Worm (Caenorhabditis elegans) whole organism, L3 larva: Measurements from ENCODE around the gene mtq-2.

ENCODE experiments used
- R02D3.7 ChIP-seq: fragments of 150-350 bp; optimal IDR thresholded peaks from 2 replicates; lab custom pipeline; 2014; ENCODE audit warnings: missing biosample characterization, missing genetic modification characterization
- ZK546.5 ChIP-seq: sonication (generic microtip); optimal IDR thresholded peaks from 2 replicates; lab custom pipeline; 2017; ENCODE audit warnings: missing biosample characterization, missing genetic modification characterization
- aly-2 ChIP-seq: fragments of 150-350 bp; optimal IDR thresholded peaks from 2 replicates; lab custom pipeline; 2014; ENCODE audit warnings: missing biosample characterization, missing genetic modification characterization
- ama-1 ChIP-seq: fragments of 150-350 bp; optimal IDR thresholded peaks from 2 replicates; lab custom pipeline; 2018
- ceh-28 ChIP-seq: fragments of 150-350 bp; optimal IDR thresholded peaks from 2 replicates; lab custom pipeline; 2014; ENCODE audit warnings: missing biosample characterization, missing genetic modification reagents, missing genetic modification characterization
- ceh-82 ChIP-seq: fragments of 150-350 bp; optimal IDR thresholded peaks from 2 replicates; lab custom pipeline; 2014; ENCODE audit warnings: missing biosample characterization, missing genetic modification characterization
- ceh-9 ChIP-seq: sonication (generic microtip); optimal IDR thresholded peaks from 2 replicates; lab custom pipeline; 2018; ENCODE audit warnings: missing biosample characterization, missing genetic modification characterization
- daf-12 ChIP-seq: fragments of 150-350 bp; optimal IDR thresholded peaks from 2 replicates; lab custom pipeline; 2014; ENCODE audit warnings: missing biosample characterization, missing genetic modification reagents, missing genetic modification characterization
- egl-27 ChIP-seq: sonication (generic microtip); optimal IDR thresholded peaks from 4 replicates; lab custom pipeline; 2017; ENCODE audit warnings: missing biosample characterization, missing genetic modification reagents, missing genetic modification characterization
- elt-1 ChIP-seq: fragments of 150-350 bp; optimal IDR thresholded peaks from 2 replicates; lab custom pipeline; 2014; ENCODE audit warnings: missing biosample characterization, missing genetic modification characterization
- elt-2 ChIP-seq: sonication (generic microtip); optimal IDR thresholded peaks from 2 replicates; lab custom pipeline; 2016; ENCODE audit warnings: missing genetic modification reagents, mild to moderate bottlenecking, missing genetic modification characterization, missing compliant biosample characterization
- elt-3 ChIP-seq, 3 experiments: fragments of 150-350 bp in 1 of 3; sonication (generic microtip) in 2 of 3; optimal IDR thresholded peaks; 2 replicates in 2 of 3; 4 replicates in 1 of 3; lab custom pipeline; 2014 to 2017; ENCODE audit warnings: missing biosample characterization in 3 of 3, missing genetic modification characterization in 3 of 3
- eor-1 ChIP-seq, 2 experiments: fragments of 150-350 bp; optimal IDR thresholded peaks; 2 replicates each; lab custom pipeline; 2014 to 2018; ENCODE audit warnings: missing biosample characterization in 2 of 2, missing genetic modification characterization in 2 of 2
- fkh-10 ChIP-seq: sonication (generic microtip); optimal IDR thresholded peaks from 2 replicates; lab custom pipeline; 2017; ENCODE audit warnings: missing biosample characterization, missing genetic modification reagents, missing genetic modification characterization
- fos-1 ChIP-seq: fragments of 150-350 bp; optimal IDR thresholded peaks from 2 replicates; lab custom pipeline; 2014; ENCODE audit warnings: missing biosample characterization, missing genetic modification characterization
- hmg-11 ChIP-seq: sonication (generic microtip); optimal IDR thresholded peaks from 2 replicates; lab custom pipeline; 2016; ENCODE audit warnings: missing genetic modification characterization, missing compliant biosample characterization
- lin-15B ChIP-seq: fragments of 150-350 bp; optimal IDR thresholded peaks from 2 replicates; lab custom pipeline; 2014; ENCODE audit warnings: missing biosample characterization, missing genetic modification characterization
- lin-39 ChIP-seq: fragments of 150-350 bp; optimal IDR thresholded peaks from 2 replicates; lab custom pipeline; 2018; ENCODE audit warnings: missing biosample characterization, missing genetic modification reagents, missing genetic modification characterization
- lsy-12 ChIP-seq: sonication (generic microtip); optimal IDR thresholded peaks from 2 replicates; lab custom pipeline; 2016; ENCODE audit warnings: mild to moderate bottlenecking, missing genetic modification characterization, missing compliant biosample characterization
- mdl-1 ChIP-seq: fragments of 150-350 bp; optimal IDR thresholded peaks from 2 replicates; lab custom pipeline; 2014; ENCODE audit warnings: missing biosample characterization, missing genetic modification characterization
- nfya-1 ChIP-seq: sonication (generic microtip); optimal IDR thresholded peaks from 2 replicates; lab custom pipeline; 2017; ENCODE audit warnings: missing genetic modification characterization, mild to moderate bottlenecking, missing compliant biosample characterization, antibody characterized with exemption, moderate library complexity; ENCODE audit not compliant: insufficient read depth
- nhr-11 ChIP-seq: fragments of 150-350 bp; optimal IDR thresholded peaks from 2 replicates; lab custom pipeline; 2014; ENCODE audit warnings: missing biosample characterization, missing genetic modification characterization
- nhr-23 ChIP-seq: fragments of 150-350 bp; optimal IDR thresholded peaks from 2 replicates; lab custom pipeline; 2014; ENCODE audit warnings: missing biosample characterization, missing genetic modification reagents, missing genetic modification characterization
- nhr-237 ChIP-seq: fragments of 150-350 bp; optimal IDR thresholded peaks from 2 replicates; lab custom pipeline; 2014; ENCODE audit warnings: missing biosample characterization, missing genetic modification characterization
- nhr-43 ChIP-seq: sonication (generic microtip); optimal IDR thresholded peaks from 2 replicates; lab custom pipeline; 2016; ENCODE audit warnings: mild to moderate bottlenecking, missing genetic modification characterization, missing compliant biosample characterization; ENCODE audit not compliant: poor library complexity, severe bottlenecking
- nhr-76 ChIP-seq: fragments of 150-350 bp; sonication (generic microtip); optimal IDR thresholded peaks from 5 replicates; lab custom pipeline; 2014; ENCODE audit warnings: missing biosample characterization, missing genetic modification characterization
- nhr-77 ChIP-seq: fragments of 150-350 bp; optimal IDR thresholded peaks from 2 replicates; lab custom pipeline; 2014; ENCODE audit warnings: missing biosample characterization, missing genetic modification characterization
- pha-4 ChIP-seq: fragments of 150-350 bp; optimal IDR thresholded peaks from 2 replicates; lab custom pipeline; 2014; ENCODE audit warnings: missing biosample characterization, missing genetic modification reagents, missing genetic modification characterization
- pqm-1 ChIP-seq: fragments of 150-350 bp; optimal IDR thresholded peaks from 2 replicates; lab custom pipeline; 2017; ENCODE audit warnings: missing biosample characterization, missing genetic modification characterization, inconsistent platforms
- sea-2 ChIP-seq: fragments of 150-350 bp; sonication (generic microtip); optimal IDR thresholded peaks from 4 replicates; lab custom pipeline; 2014; ENCODE audit warnings: missing biosample characterization, missing genetic modification reagents, missing genetic modification characterization
- skn-1 ChIP-seq: fragments of 150-350 bp; optimal IDR thresholded peaks from 2 replicates; lab custom pipeline; 2014; ENCODE audit warnings: missing biosample characterization, missing genetic modification characterization
- snpc-4 ChIP-seq: fragments of 150-350 bp; optimal IDR thresholded peaks from 2 replicates; lab custom pipeline; 2014; ENCODE audit warnings: missing biosample characterization, missing genetic modification characterization
- tbx-2 ChIP-seq: sonication (generic microtip); optimal IDR thresholded peaks from 2 replicates; lab custom pipeline; 2016; ENCODE audit warnings: mild to moderate bottlenecking, missing genetic modification characterization, missing compliant biosample characterization
- unc-39 ChIP-seq: sonication (generic microtip); optimal IDR thresholded peaks from 4 replicates; lab custom pipeline; 2017; ENCODE audit warnings: missing biosample characterization, missing genetic modification characterization
- zag-1 ChIP-seq: fragments of 150-350 bp; optimal IDR thresholded peaks from 2 replicates; lab custom pipeline; 2014; ENCODE audit warnings: missing biosample characterization, missing genetic modification characterization
- ztf-11 ChIP-seq: fragments of 150-350 bp; optimal IDR thresholded peaks from 2 replicates; lab custom pipeline; 2014; ENCODE audit warnings: missing biosample characterization, missing genetic modification characterization
- ztf-4 ChIP-seq: fragments of 150-350 bp; optimal IDR thresholded peaks from 2 replicates; lab custom pipeline; 2014; ENCODE audit warnings: missing biosample characterization, missing genetic modification characterization

mtq-2 gene

ce11 chrII:2207812-2208211, 18.6 kb upstream of the mtq-2 start, which contains the start of gene Y59C2A.1:
TSS of gene Y59C2A.1 (plus strand) at chrII:2208112.
- no peak for TF ChIP-seq nhr-76 (tag; lab: Kevin White, UChicago)
- TF ChIP-seq fos-1: no peak
- TF ChIP-seq unc-39 (tag; lab: Kevin White, UChicago): no peak
- no peak for TF ChIP-seq sea-2 (GFP tag; lab: Kevin White, UChicago)
- TF ChIP-seq skn-1 (tag; lab: Kevin White, UChicago): no peak
- TF ChIP-seq elt-2: no peak
- TF ChIP-seq lsy-12: no peak

ce11 chrII:2206064-2206722, 16.9 kb upstream of the mtq-2 start:
- TF ChIP-seq elt-2 (no peak), zag-1 (tag; lab: Kevin White, UChicago) (no peak), ztf-11 (no peak)

- TF ChIP-seq lin-39 (tag; lab: Kevin White, UChicago) (peak; percentile 41), nfya-1 (peak; percentile 44), pha-4 (peak; percentile 50), mdl-1 (tag; lab: Kevin White, UChicago) (no peak), elt-2 (peak; percentile 5), lin-15B (tag; lab: Kevin White, UChicago) (peak; percentile 67)
Observed at ce11 chrII:2204077-2204476, 14.8 kb upstream of the mtq-2 start, which contains the start of gene Y59C2A.2. TSS of gene Y59C2A.2 (minus strand) at chrII:2204137.

ce11 chrII:2202147-2202546, 12.9 kb upstream of the mtq-2 start:
- TF ChIP-seq elt-3 (tag; optimal IDR thresholded peaks at IDR 0.05; lab: Kevin White, UChicago): no peak
- no peak for TF ChIP-seq aly-2

ce11 chrII:2197555-2198288, 8.5 kb upstream of the mtq-2 start, which contains the start of gene C33C12.1:
TSS of gene C33C12.1 (plus strand) at chrII:2198238.
- TF ChIP-seq ztf-11: no peak
- peak; percentile 12 for TF ChIP-seq nfya-1
- TF ChIP-seq elt-3 (tag; optimal IDR thresholded peaks at IDR 0.05; lab: Kevin White, UChicago): no peak
- TF ChIP-seq aly-2: no peak
- TF ChIP-seq tbx-2: no peak
- no peak for TF ChIP-seq fos-1
- TF ChIP-seq daf-12 (tag; lab: Kevin White, UChicago): no peak
- no peak for TF ChIP-seq elt-1 (tag; lab: Kevin White, UChicago)
- TF ChIP-seq nhr-76 (tag; lab: Kevin White, UChicago): no peak
- no peak for TF ChIP-seq elt-2
- TF ChIP-seq lin-15B (tag; lab: Kevin White, UChicago): no peak
- TF ChIP-seq pha-4: no peak
- no peak for TF ChIP-seq zag-1 (tag; lab: Kevin White, UChicago)
- peak; percentile 18 for TF ChIP-seq hmg-11
- TF ChIP-seq lin-39 (tag; lab: Kevin White, UChicago): peak; percentile 34
- TF ChIP-seq nhr-237 (tag; lab: Kevin White, UChicago): no peak
- no peak for TF ChIP-seq ZK546.5 (tag; lab: Kevin White, UChicago)
- no peak for TF ChIP-seq nhr-23 (tag; lab: Kevin White, UChicago)
- TF ChIP-seq nhr-43 (tag; lab: Kevin White, UChicago): no peak
- no peak for TF ChIP-seq ama-1 (lab: Kevin White, UChicago)
- TF ChIP-seq skn-1 (tag; lab: Kevin White, UChicago): no peak
- TF ChIP-seq mdl-1 (tag; lab: Kevin White, UChicago): no peak
- TF ChIP-seq egl-27 (tag; lab: Kevin White, UChicago): no peak
- no peak for TF ChIP-seq ceh-82 (tag; lab: Kevin White, UChicago)
- no peak for TF ChIP-seq pqm-1
- no peak for TF ChIP-seq ceh-28 (tag; lab: Kevin White, UChicago)
- TF ChIP-seq nhr-77 (tag; lab: Kevin White, UChicago): no peak
- no peak for TF ChIP-seq R02D3.7 (tag; lab: Kevin White, UChicago)
- TF ChIP-seq fkh-10: peak; percentile 13
- TF ChIP-seq snpc-4: no peak
- TF ChIP-seq nhr-11 (tag; lab: Kevin White, UChicago): no peak
- TF ChIP-seq ceh-9 (tag; lab: Kevin White, UChicago): no peak
- no peak for TF ChIP-seq ztf-4 (tag; lab: Kevin White, UChicago)
- no peak for TF ChIP-seq eor-1 (tag; optimal IDR thresholded peaks at IDR 0.05; lab: Kevin White, UChicago)
- TF ChIP-seq, all 47 proteins: peak for 4
